Worm (Caenorhabditis elegans) whole organism, L4 larva: ENCODE data around the gene C03A3.9.

Experiments
- F37D6.2 ChIP-seq: sonication (generic microtip); optimal IDR thresholded peaks from 2 replicates; lab custom pipeline; 2016; ENCODE audit warnings: mild to moderate bottlenecking, missing genetic modification characterization, missing compliant biosample characterization
- F44E2.7 ChIP-seq: fragments of 200-800 bp; sonication (Bioruptor generic); IDR thresholded peaks from 2 replicates; pipeline ENCODE4 v2.1.2; 2022; ENCODE audit warnings: missing genetic modification characterization, missing compliant biosample characterization
- T20F7.1 ChIP-seq: fragments of 200-800 bp; sonication (Bioruptor generic); optimal IDR thresholded peaks from 2 replicates; lab custom pipeline; 2018; ENCODE audit warnings: mild to moderate bottlenecking, missing genetic modification characterization, missing compliant biosample characterization
- T26A8.4 ChIP-seq: fragments of 200-800 bp; sonication (Bioruptor generic); IDR thresholded peaks from 2 replicates; pipeline ENCODE4 v1.3.6; 2022; ENCODE audit warnings: missing genetic modification characterization, missing compliant biosample characterization
- Y105C5A.15 ChIP-seq: fragments of 200-800 bp; sonication (Bioruptor generic); IDR thresholded peaks from 2 replicates; pipeline ENCODE4 v1.3.6; 2022; ENCODE audit warnings: missing genetic modification characterization, missing compliant biosample characterization
- Y5F2A.4 ChIP-seq: fragments of 200-800 bp; sonication (Bioruptor generic); optimal IDR thresholded peaks from 2 replicates; lab custom pipeline; 2018; ENCODE audit warnings: mild to moderate bottlenecking, missing genetic modification characterization, missing compliant biosample characterization
- ZK337.2 ChIP-seq: fragments of 200-800 bp; sonication (Bioruptor generic); IDR thresholded peaks from 2 replicates; pipeline ENCODE4 v1.3.6; 2022; ENCODE audit warnings: missing genetic modification reagents, missing genetic modification characterization, missing compliant biosample characterization
- ama-1 ChIP-seq: fragments of 150-350 bp; optimal IDR thresholded peaks from 2 replicates; lab custom pipeline; 2014; ENCODE audit warnings: inconsistent platforms, mixed read lengths
- arid-1 ChIP-seq: fragments of 200-800 bp; sonication (Bioruptor generic); conservative IDR thresholded peaks from 2 replicates; pipeline ENCODE4 v1.3.6; 2022; ENCODE audit warnings: missing genetic modification reagents, missing genetic modification characterization, missing compliant biosample characterization
- ceh-32 ChIP-seq: sonication (generic microtip); optimal IDR thresholded peaks from 2 replicates; lab custom pipeline; 2016; ENCODE audit warnings: mild to moderate bottlenecking, missing genetic modification characterization, missing compliant biosample characterization; ENCODE audit not compliant: poor library complexity
- ceh-44 ChIP-seq: fragments of 200-800 bp; sonication (Bioruptor generic); IDR thresholded peaks from 2 replicates; pipeline ENCODE4 v1.3.6; 2022; ENCODE audit warnings: missing genetic modification reagents, missing genetic modification characterization, missing compliant biosample characterization
- ces-1 ChIP-seq: fragments of 150-350 bp; sonication (generic microtip); optimal IDR thresholded peaks from 4 replicates; lab custom pipeline; 2014; ENCODE audit warnings: missing biosample characterization, missing genetic modification reagents, missing genetic modification characterization
- daf-16 ChIP-seq, 3 experiments: sonication (generic microtip); optimal IDR thresholded peaks; 2 replicates each; lab custom pipeline; 2016 to 2017; ENCODE audit warnings: missing genetic modification characterization in 3 of 3, missing genetic modification reagents in 3 of 3, mild to moderate bottlenecking in 2 of 3, missing compliant biosample characterization in 2 of 3, missing biosample characterization in 1 of 3, moderate library complexity in 1 of 3
- daf-19 ChIP-seq: fragments of 200-800 bp; sonication (Bioruptor generic); conservative IDR thresholded peaks from 2 replicates; pipeline ENCODE4 v1.3.6; 2022; ENCODE audit warnings: missing genetic modification characterization, missing compliant biosample characterization
- daf-8 ChIP-seq: fragments of 200-800 bp; sonication (Bioruptor generic); IDR thresholded peaks from 2 replicates; pipeline ENCODE4 v1.3.6; 2022; ENCODE audit warnings: missing genetic modification characterization, missing compliant biosample characterization
- dmd-6 ChIP-seq: fragments of 200-800 bp; sonication (Bioruptor generic); IDR thresholded peaks from 2 replicates; pipeline ENCODE4 v1.3.6; 2022; ENCODE audit warnings: missing genetic modification reagents, missing genetic modification characterization, missing compliant biosample characterization
- dve-1 ChIP-seq: sonication (generic microtip); optimal IDR thresholded peaks from 2 replicates; lab custom pipeline; 2017; ENCODE audit warnings: antibody characterized with exemption, mild to moderate bottlenecking, missing genetic modification characterization, missing compliant biosample characterization; ENCODE audit not compliant: insufficient read depth
- fkh-10 ChIP-seq: fragments of 150-350 bp; optimal IDR thresholded peaks from 2 replicates; lab custom pipeline; 2014; ENCODE audit warnings: missing biosample characterization, missing genetic modification reagents, missing genetic modification characterization
- hif-1 ChIP-seq, 2 experiments: sonication (generic microtip); optimal IDR thresholded peaks; 2 replicates each; lab custom pipeline; 2016 to 2017; ENCODE audit warnings: missing compliant biosample characterization in 2 of 2, missing genetic modification characterization in 2 of 2, missing genetic modification reagents in 2 of 2, missing genotype in 2 of 2, mild to moderate bottlenecking in 1 of 2
- hlh-11 ChIP-seq: fragments of 200-800 bp; sonication (Bioruptor generic); optimal IDR thresholded peaks from 2 replicates; lab custom pipeline; 2018; ENCODE audit warnings: mild to moderate bottlenecking, missing genetic modification characterization, missing compliant biosample characterization
- hlh-30 ChIP-seq: sonication (generic microtip); optimal IDR thresholded peaks from 2 replicates; lab custom pipeline; 2017; ENCODE audit warnings: antibody characterized with exemption, mild to moderate bottlenecking, missing genetic modification characterization, missing compliant biosample characterization; ENCODE audit not compliant: insufficient read depth
- lim-7 ChIP-seq: fragments of 200-800 bp; sonication (Bioruptor generic); IDR thresholded peaks from 2 replicates; pipeline ENCODE4 v1.3.6; 2022; ENCODE audit warnings: missing genetic modification characterization, missing compliant biosample characterization
- lin-13 ChIP-seq: fragments of 150-350 bp; optimal IDR thresholded peaks from 2 replicates; lab custom pipeline; 2014; ENCODE audit warnings: missing biosample characterization, missing genetic modification reagents, missing genetic modification characterization
- lin-29 ChIP-seq: fragments of 200-800 bp; sonication (Bioruptor generic); IDR thresholded peaks from 2 replicates; pipeline ENCODE4 v1.3.6; 2022; ENCODE audit warnings: missing genetic modification reagents, missing genetic modification characterization, missing compliant biosample characterization
- lin-38 ChIP-seq: fragments of 200-800 bp; sonication (Bioruptor generic); IDR thresholded peaks from 2 replicates; pipeline ENCODE4 v1.3.6; 2022; ENCODE audit warnings: missing genetic modification reagents, missing genetic modification characterization, missing compliant biosample characterization
- lsy-2 ChIP-seq, 2 experiments: fragments of 150-350 bp in 1 of 2; sonication (generic microtip) in 1 of 2; optimal IDR thresholded peaks; 2 replicates each; lab custom pipeline; 2014 to 2017; ENCODE audit warnings: missing biosample characterization in 2 of 2, missing genetic modification characterization in 2 of 2
- mdl-1 ChIP-seq, 2 experiments: fragments of 150-350 bp in 1 of 2; sonication (generic microtip) in 1 of 2; optimal IDR thresholded peaks; 2 replicates each; lab custom pipeline; 2014 to 2017; ENCODE audit warnings: missing biosample characterization in 2 of 2, missing genetic modification characterization in 2 of 2
- mes-2 ChIP-seq: sonication (generic microtip); optimal IDR thresholded peaks from 2 replicates; lab custom pipeline; 2016; ENCODE audit warnings: missing genotype, mild to moderate bottlenecking, missing genetic modification characterization, missing compliant biosample characterization; ENCODE audit not compliant: poor library complexity, severe bottlenecking
- nhr-10 ChIP-seq: fragments of 150-350 bp; optimal IDR thresholded peaks from 2 replicates; lab custom pipeline; 2014; ENCODE audit warnings: missing biosample characterization, missing genetic modification characterization
- nhr-102 ChIP-seq: sonication (generic microtip); optimal IDR thresholded peaks from 2 replicates; lab custom pipeline; 2016; ENCODE audit warnings: mild to moderate bottlenecking, missing genetic modification characterization, moderate library complexity, missing compliant biosample characterization
- nhr-25 ChIP-seq: sonication (generic microtip); optimal IDR thresholded peaks from 2 replicates; lab custom pipeline; 2017; ENCODE audit warnings: missing genetic modification characterization, mild to moderate bottlenecking, missing compliant biosample characterization, antibody characterized with exemption, moderate library complexity, borderline replicate concordance; ENCODE audit not compliant: insufficient read depth
- nhr-41 ChIP-seq: fragments of 200-800 bp; sonication (Bioruptor generic); IDR thresholded peaks from 2 replicates; pipeline ENCODE4 v1.3.6; 2022; ENCODE audit warnings: missing genetic modification reagents, missing genetic modification characterization, missing compliant biosample characterization
- nhr-42 ChIP-seq: fragments of 200-800 bp; sonication (Bioruptor generic); IDR thresholded peaks from 2 replicates; pipeline ENCODE4 v1.3.6; 2022; ENCODE audit warnings: missing genetic modification characterization, missing compliant biosample characterization
- nhr-77 ChIP-seq: fragments of 150-350 bp; optimal IDR thresholded peaks from 2 replicates; lab custom pipeline; 2014; ENCODE audit warnings: missing biosample characterization, missing genetic modification characterization
- php-3 ChIP-seq: fragments of 200-800 bp; sonication (Bioruptor generic); IDR thresholded peaks from 2 replicates; pipeline ENCODE4 v1.3.6; 2022; ENCODE audit warnings: missing genetic modification reagents, missing genetic modification characterization, missing compliant biosample characterization
- pqm-1 ChIP-seq: sonication (generic microtip); optimal IDR thresholded peaks from 2 replicates; lab custom pipeline; 2017; ENCODE audit warnings: missing biosample characterization, missing genetic modification characterization
- saeg-2 ChIP-seq: fragments of 200-800 bp; sonication (Bioruptor generic); IDR thresholded peaks from 2 replicates; pipeline ENCODE4 v1.3.6; 2022; ENCODE audit warnings: missing genetic modification reagents, missing genetic modification characterization, missing compliant biosample characterization
- sdz-12 ChIP-seq: fragments of 200-800 bp; sonication (Bioruptor generic); optimal IDR thresholded peaks from 2 replicates; lab custom pipeline; 2018; ENCODE audit warnings: mild to moderate bottlenecking, missing genetic modification characterization, missing compliant biosample characterization
- set-16 ChIP-seq: fragments of 200-800 bp; sonication (Bioruptor generic); IDR thresholded peaks from 2 replicates; pipeline ENCODE4 v1.3.6; 2022; ENCODE audit warnings: missing genetic modification reagents, missing genetic modification characterization, missing compliant biosample characterization
- snpc-1.2 ChIP-seq: fragments of 200-800 bp; sonication (Bioruptor generic); IDR thresholded peaks from 2 replicates; pipeline ENCODE4 v1.3.6; 2022; ENCODE audit warnings: missing genetic modification reagents, missing genetic modification characterization, missing compliant biosample characterization
- snpc-4 ChIP-seq: fragments of 150-350 bp; optimal IDR thresholded peaks from 2 replicates; lab custom pipeline; 2014; ENCODE audit warnings: missing biosample characterization, missing genetic modification characterization
- spr-1 ChIP-seq: sonication (generic microtip); optimal IDR thresholded peaks from 2 replicates; lab custom pipeline; 2016; ENCODE audit warnings: mild to moderate bottlenecking, missing genetic modification characterization, missing compliant biosample characterization
- spr-3 ChIP-seq: fragments of 200-800 bp; sonication (Bioruptor generic); optimal IDR thresholded peaks from 2 replicates; lab custom pipeline; 2018; ENCODE audit warnings: mild to moderate bottlenecking, missing genetic modification characterization, missing compliant biosample characterization
- tra-1 ChIP-seq: fragments of 200-800 bp; sonication (Bioruptor generic); IDR thresholded peaks from 2 replicates; pipeline ENCODE4 v1.3.6; 2022; ENCODE audit warnings: missing genetic modification reagents, missing genetic modification characterization, missing compliant biosample characterization
- unc-62 ChIP-seq, 3 experiments: fragments of 150-350 bp in 1 of 3; sonication (generic microtip); optimal IDR thresholded peaks in 2 of 3; peaks in 1 of 3; 1 replicate in 1 of 3; 2 replicates in 2 of 3; lab custom pipeline; 2014 to 2017; ENCODE audit warnings: missing biosample characterization in 3 of 3, missing genetic modification characterization in 3 of 3, missing genetic modification reagents in 3 of 3, missing genotype in 1 of 3
- vab-7 ChIP-seq: fragments of 200-800 bp; sonication (Bioruptor generic); IDR thresholded peaks from 2 replicates; pipeline ENCODE4 v1.3.6; 2022; ENCODE audit warnings: missing genetic modification reagents, missing genetic modification characterization, missing compliant biosample characterization
- zip-11 ChIP-seq: fragments of 200-800 bp; sonication (Bioruptor generic); IDR thresholded peaks from 2 replicates; pipeline ENCODE4 v1.3.6; 2022; ENCODE audit warnings: missing genetic modification characterization, missing compliant biosample characterization

C03A3.9 gene

DNA sequence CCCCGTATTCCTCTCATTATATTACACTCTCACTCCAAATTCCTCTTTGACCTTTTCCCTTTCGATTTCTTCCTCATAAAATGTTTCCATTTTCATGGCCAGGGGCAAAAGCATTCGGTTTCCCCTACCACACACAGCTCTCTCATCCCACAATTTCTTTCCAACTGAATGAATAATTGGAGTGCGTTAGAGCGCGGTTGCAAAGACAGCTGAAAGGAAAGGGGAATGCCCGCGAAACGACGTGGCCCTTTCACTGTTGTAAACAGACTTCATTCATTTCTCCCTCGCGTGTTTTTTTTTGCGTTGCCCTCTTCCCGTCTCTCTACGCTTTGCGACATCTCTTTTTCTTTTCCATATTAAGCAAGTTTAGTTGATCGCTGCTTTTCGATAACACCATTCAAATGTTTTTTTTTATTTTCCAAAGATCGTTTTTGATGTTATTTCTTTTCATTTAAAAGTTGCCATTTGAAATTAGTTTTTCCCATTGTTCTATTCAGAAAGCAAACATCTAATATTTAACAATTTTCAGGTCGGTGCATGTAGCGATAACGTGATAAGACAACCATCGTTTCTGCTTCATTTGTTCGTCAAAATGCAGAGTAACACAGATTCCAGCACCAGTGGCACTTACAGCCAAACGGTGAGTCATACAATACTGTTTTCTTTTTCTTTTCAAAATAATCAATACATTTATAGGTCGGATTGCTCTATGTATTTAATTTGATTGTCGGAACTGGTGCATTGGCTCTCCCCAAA is 4.3 kb upstream of the C03A3.9 start, which contains the start of gene C03A3.2 (continued):
- TF ChIP-seq lin-13 (GFP tag; lab: Kevin White, UChicago) (peak; percentile 47), ama-1 (lab: Kevin White, UChicago) (no peak), fkh-10 (GFP tag; lab: Kevin White, UChicago) (peak; percentile 70), Y105C5A.15 (GFP tag; lab: Robert Waterston, UW) (no peak), spr-1 (tag; lab: Kevin White, UChicago) (peak; percentile 29), daf-8 (GFP tag; lab: Robert Waterston, UW) (no peak), ceh-32 (tag; lab: Kevin White, UChicago) (no peak), set-16 (GFP tag; lab: Robert Waterston, UW) (no peak), nhr-41 (GFP tag; lab: Robert Waterston, UW) (no peak), T20F7.1 (GFP tag; lab: Kevin White, UChicago) (no peak), unc-62 (GFP tag; optimal IDR thresholded peaks at IDR 0.05 in 1 of 2; lab: Kevin White, UChicago) (no peak), unc-62 (tag; optimal IDR thresholded peaks at IDR 0.05; lab: Kevin White, UChicago) (no peak), lim-7 (no peak), daf-16 (GFP tag; optimal IDR thresholded peaks at IDR 0.05; lab: Kevin White, UChicago) (peak in 1 of 2 experiments; percentile 62), daf-16 (tag; optimal IDR thresholded peaks at IDR 0.05; lab: Kevin White, UChicago) (peak; percentile 44), T26A8.4 (GFP tag; lab: Robert Waterston, UW) (no peak), saeg-2 (GFP tag; lab: Robert Waterston, UW) (no peak), mes-2 (tag; lab: Kevin White, UChicago) (peak; percentile 66), hlh-30 (tag; lab: Kevin White, UChicago) (peak; percentile 58), F37D6.2 (tag; lab: Kevin White, UChicago) (peak; percentile 20), ceh-44 (no peak), snpc-1.2 (no peak), lin-38 (GFP tag; lab: Robert Waterston, UW) (peak; percentile 87), lsy-2 (tag; optimal IDR thresholded peaks at IDR 0.05; lab: Kevin White, UChicago) (peak; percentile 38 to 75), nhr-77 (tag; lab: Kevin White, UChicago) (peak; percentile 5), snpc-4 (tag; lab: Kevin White, UChicago) (no peak), daf-19 (no peak), F44E2.7 (GFP tag; lab: Robert Waterston, UW) (no peak), hif-1 (tag; optimal IDR thresholded peaks at IDR 0.05; lab: Kevin White, UChicago) (peak in 1 of 2 experiments; percentile 28), nhr-42 (GFP tag; lab: Robert Waterston, UW) (no peak), zip-11 (no peak), ces-1 (GFP tag; lab: Kevin White, UChicago) (no peak), nhr-10 (no peak), pqm-1 (tag; lab: Kevin White, UChicago) (peak; percentile 72), nhr-102 (tag; lab: Kevin White, UChicago) (no peak), spr-3 (no peak), vab-7 (GFP tag; lab: Robert Waterston, UW) (0 out of 2 replicates have a peak, but pooled peaks have one; percentile 26), mdl-1 (tag; optimal IDR thresholded peaks at IDR 0.05; lab: Kevin White, UChicago) (peak in 1 of 2 experiments; percentile 82), Y5F2A.4 (GFP tag; lab: Kevin White, UChicago) (no peak)

DNA sequence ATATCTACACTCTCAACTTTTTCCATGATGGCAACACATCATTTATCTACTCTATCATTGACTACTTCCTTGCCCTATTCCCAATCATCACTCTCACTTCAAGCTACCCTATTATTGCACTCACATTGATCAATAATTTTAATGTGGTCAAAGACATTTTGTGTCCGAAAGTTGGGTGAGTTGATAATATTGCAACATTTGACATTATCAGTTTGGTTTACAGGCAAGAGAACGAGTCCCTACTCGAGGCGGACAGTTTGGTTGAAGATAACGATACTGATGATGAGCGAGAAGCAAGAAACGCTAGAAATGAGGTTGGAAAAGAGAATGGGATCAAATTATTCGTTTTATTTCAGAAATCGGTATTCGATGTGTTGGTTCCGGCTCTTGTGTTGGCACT is 2.1 kb upstream of the C03A3.9 start:
- no peak for TF ChIP-seq ZK337.2 (GFP tag; lab: Robert Waterston, UW)
- peak; percentile 78 for TF ChIP-seq dmd-6 (GFP tag; lab: Robert Waterston, UW)
- peak; percentile 48; the same call in 1 of the 2 replicates for TF ChIP-seq php-3 (GFP tag; lab: Robert Waterston, UW)
- TF ChIP-seq dve-1 (tag; lab: Kevin White, UChicago) = peak; percentile 55
- no peak for TF ChIP-seq nhr-25 (tag; lab: Kevin White, UChicago)
- TF ChIP-seq daf-16 (GFP tag; optimal IDR thresholded peaks at IDR 0.05; lab: Kevin White, UChicago) = no peak
- peak; percentile 95 for TF ChIP-seq daf-16 (tag; optimal IDR thresholded peaks at IDR 0.05; lab: Kevin White, UChicago)
- TF ChIP-seq lin-13 (GFP tag; lab: Kevin White, UChicago) = no peak
- no peak for TF ChIP-seq sdz-12 (GFP tag; lab: Kevin White, UChicago)
- TF ChIP-seq pqm-1 (tag; lab: Kevin White, UChicago) = peak; percentile 83
- no peak for TF ChIP-seq arid-1 (GFP tag; lab: Robert Waterston, UW)
- TF ChIP-seq tra-1 (GFP tag; lab: Robert Waterston, UW) = no peak
- no peak for TF ChIP-seq lin-29 (GFP tag; lab: Robert Waterston, UW)
- peak; percentile 69 for TF ChIP-seq hlh-11 (tag; lab: Kevin White, UChicago)
